Fruit fly (Drosophila melanogaster) whole organism, pupa: ENCODE results near the gene CG43796.

ENCODE experiments used
- CG13204 ChIP-seq: fragments of 200-800 bp; sonication (Bioruptor generic); optimal IDR thresholded peaks from 2 replicates; lab custom pipeline; 2018; ENCODE audit warnings: missing biosample characterization, mild to moderate bottlenecking, missing genetic modification characterization, moderate library complexity
- CG15710 ChIP-seq: fragments of 200-800 bp; sonication (Bioruptor generic); optimal IDR thresholded peaks from 2 replicates; lab custom pipeline; 2018; ENCODE audit warnings: missing biosample characterization, mild to moderate bottlenecking, missing genetic modification characterization, moderate library complexity
- CG4496 ChIP-seq: fragments of 200-800 bp; sonication (Bioruptor generic); IDR thresholded peaks from 3 replicates; pipeline ENCODE4 v1.3.6; 2022; ENCODE audit warnings: missing biosample characterization, missing genetic modification characterization
- D1 ChIP-seq: fragments of 200-800 bp; sonication (Bioruptor generic); optimal IDR thresholded peaks from 2 replicates; lab custom pipeline; 2018; ENCODE audit warnings: missing biosample characterization, mild to moderate bottlenecking, missing genetic modification characterization, moderate library complexity
- Ets98B ChIP-seq: fragments of 200-800 bp; sonication (Bioruptor generic); IDR thresholded peaks from 2 replicates; pipeline ENCODE4 v1.3.6; 2022; ENCODE audit warnings: missing biosample characterization, missing genetic modification characterization
- Snoo ChIP-seq: fragments of 200-800 bp; sonication (Bioruptor generic); optimal IDR thresholded peaks from 3 replicates; lab custom pipeline; 2017; ENCODE audit warnings: missing biosample characterization, mild to moderate bottlenecking, missing genetic modification characterization, inconsistent platforms

DNA sequence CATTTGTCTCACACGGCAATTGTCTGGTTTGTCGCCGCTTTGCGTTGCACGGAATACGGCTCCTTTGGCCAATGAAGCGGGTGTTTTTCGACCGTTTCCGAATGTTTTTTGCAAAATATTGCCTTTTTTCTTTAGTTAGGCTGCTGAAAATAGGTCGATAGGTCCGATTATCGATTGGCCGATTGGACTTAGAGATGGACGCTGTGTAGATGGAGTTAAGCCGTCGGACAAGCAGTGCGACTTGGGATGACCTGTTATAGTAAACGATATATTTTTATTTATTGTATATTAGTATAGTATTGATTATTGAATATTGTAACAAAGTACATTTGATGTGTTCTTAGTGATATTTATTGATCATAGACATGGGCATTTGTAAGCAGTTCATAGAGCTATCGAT, 46.1 kb downstream of the CG43796 start, which contains the start of the genes lmgA and lmgB:
- TF ChIP-seq CG15710 = no peak
- TF ChIP-seq CG13204 = no peak
- no peak for TF ChIP-seq Ets98B
- no peak for TF ChIP-seq Snoo (tag; lab: Kevin White, UChicago)
- no peak for TF ChIP-seq D1 (tag; lab: Kevin White, UChicago)
- TF ChIP-seq CG4496 (GFP tag; lab: Robert Waterston, UW) = no peak
